Worm (Caenorhabditis elegans) whole organism, mixed stage, embryonic: Measurements from ENCODE around the gene Y75B12A.2.

Source experiments
- M03D4.4 ChIP-seq: sonication (generic microtip); optimal IDR thresholded peaks from 2 replicates; lab custom pipeline; 2017; ENCODE audit warnings: mild to moderate bottlenecking, missing genetic modification characterization, missing compliant biosample characterization
- bed-3 ChIP-seq: fragments of 200-800 bp; sonication (Bioruptor generic); optimal IDR thresholded peaks from 3 replicates; lab custom pipeline; 2018; ENCODE audit warnings: mild to moderate bottlenecking, missing genetic modification characterization, moderate library complexity, missing compliant biosample characterization
- ceh-39 ChIP-seq: fragments of 150-350 bp; optimal IDR thresholded peaks from 2 replicates; lab custom pipeline; 2014; ENCODE audit warnings: missing biosample characterization, missing genetic modification characterization
- ceh-43 ChIP-seq: fragments of 200-800 bp; sonication (Bioruptor generic); optimal IDR thresholded peaks from 2 replicates; lab custom pipeline; 2018; ENCODE audit warnings: mild to moderate bottlenecking, missing genetic modification characterization, moderate library complexity, missing compliant biosample characterization
- ces-1 ChIP-seq: fragments of 150-350 bp; optimal IDR thresholded peaks from 2 replicates; lab custom pipeline; 2014; ENCODE audit warnings: missing biosample characterization, missing genetic modification reagents, missing genetic modification characterization
- cnd-1 ChIP-seq: fragments of 200-800 bp; sonication (Bioruptor generic); optimal IDR thresholded peaks from 2 replicates; lab custom pipeline; 2018; ENCODE audit warnings: mild to moderate bottlenecking, missing genetic modification characterization, missing compliant biosample characterization
- drap-1 ChIP-seq: fragments of 200-800 bp; sonication (Bioruptor generic); optimal IDR thresholded peaks from 3 replicates; lab custom pipeline; 2018; ENCODE audit warnings: mild to moderate bottlenecking, missing genetic modification characterization, missing compliant biosample characterization
- elt-1 ChIP-seq: sonication (generic microtip); optimal IDR thresholded peaks from 2 replicates; lab custom pipeline; 2017; ENCODE audit warnings: missing genetic modification characterization, mild to moderate bottlenecking, missing compliant biosample characterization, antibody characterized with exemption, moderate library complexity, borderline replicate concordance; ENCODE audit not compliant: insufficient read depth
- elt-3 ChIP-seq: fragments of 150-350 bp; optimal IDR thresholded peaks from 2 replicates; lab custom pipeline; 2014; ENCODE audit warnings: missing biosample characterization, missing genetic modification characterization
- flh-1 ChIP-seq: fragments of 200-800 bp; sonication (Bioruptor generic); optimal IDR thresholded peaks from 2 replicates; lab custom pipeline; 2018; ENCODE audit warnings: mild to moderate bottlenecking, missing genetic modification characterization, moderate library complexity, missing compliant biosample characterization
- ham-2 ChIP-seq: fragments of 200-800 bp; sonication (Bioruptor generic); optimal IDR thresholded peaks from 2 replicates; lab custom pipeline; 2018; ENCODE audit warnings: mild to moderate bottlenecking, missing genetic modification characterization, missing compliant biosample characterization
- hlh-1 ChIP-seq: fragments of 150-350 bp; optimal IDR thresholded peaks from 2 replicates; lab custom pipeline; 2014; ENCODE audit warnings: missing biosample characterization, missing genetic modification reagents, missing genetic modification characterization
- lin-13 ChIP-seq: fragments of 150-350 bp; optimal IDR thresholded peaks from 2 replicates; lab custom pipeline; 2014; ENCODE audit warnings: missing biosample characterization, missing genetic modification characterization
- lin-32 ChIP-seq: fragments of 200-800 bp; sonication (Bioruptor generic); optimal IDR thresholded peaks from 2 replicates; lab custom pipeline; 2018; ENCODE audit warnings: mild to moderate bottlenecking, missing genetic modification characterization, missing compliant biosample characterization
- lsy-2 ChIP-seq: fragments of 150-350 bp; optimal IDR thresholded peaks from 2 replicates; lab custom pipeline; 2014; ENCODE audit warnings: missing biosample characterization, missing genetic modification characterization
- mab-5 ChIP-seq: fragments of 150-350 bp; optimal IDR thresholded peaks from 2 replicates; lab custom pipeline; 2014; ENCODE audit warnings: missing biosample characterization, missing genetic modification characterization
- mep-1 ChIP-seq: fragments of 150-350 bp; optimal IDR thresholded peaks from 2 replicates; lab custom pipeline; 2017; ENCODE audit warnings: missing biosample characterization, missing genetic modification reagents, missing genetic modification characterization, inconsistent platforms
- mls-2 ChIP-seq: sonication (generic microtip); optimal IDR thresholded peaks from 2 replicates; lab custom pipeline; 2016; ENCODE audit warnings: mild to moderate bottlenecking, missing genetic modification characterization, moderate library complexity, missing compliant biosample characterization
- nhr-2 ChIP-seq: fragments of 150-350 bp; optimal IDR thresholded peaks from 2 replicates; lab custom pipeline; 2014; ENCODE audit warnings: missing biosample characterization, missing genetic modification characterization
- nhr-237 ChIP-seq: fragments of 150-350 bp; optimal IDR thresholded peaks from 2 replicates; lab custom pipeline; 2014; ENCODE audit warnings: missing biosample characterization, missing genetic modification characterization
- nhr-28 ChIP-seq: fragments of 150-350 bp; optimal IDR thresholded peaks from 2 replicates; lab custom pipeline; 2014; ENCODE audit warnings: missing biosample characterization, missing genetic modification characterization
- nhr-76 ChIP-seq: sonication (generic microtip); optimal IDR thresholded peaks from 2 replicates; lab custom pipeline; 2017; ENCODE audit warnings: missing biosample characterization, missing genetic modification characterization
- pha-4 ChIP-seq: fragments of 150-350 bp; optimal IDR thresholded peaks from 2 replicates; lab custom pipeline; 2018; ENCODE audit warnings: missing biosample characterization, missing genetic modification reagents, missing genetic modification characterization
- sem-2 ChIP-seq: fragments of 200-800 bp; sonication (Bioruptor generic); optimal IDR thresholded peaks from 2 replicates; lab custom pipeline; 2018; ENCODE audit warnings: mild to moderate bottlenecking, missing genetic modification characterization, missing compliant biosample characterization
- snpc-4 ChIP-seq: fragments of 150-350 bp; optimal IDR thresholded peaks from 2 replicates; lab custom pipeline; 2014; ENCODE audit warnings: missing biosample characterization, missing genetic modification characterization
- sptf-1 ChIP-seq: sonication (generic microtip); optimal IDR thresholded peaks from 2 replicates; lab custom pipeline; 2017; ENCODE audit warnings: mild to moderate bottlenecking, missing genetic modification characterization, moderate library complexity, missing compliant biosample characterization
- tbx-8 ChIP-seq: fragments of 200-800 bp; sonication (Bioruptor generic); optimal IDR thresholded peaks from 2 replicates; lab custom pipeline; 2018; ENCODE audit warnings: mild to moderate bottlenecking, missing genetic modification characterization, moderate library complexity, missing compliant biosample characterization
- unc-120 ChIP-seq: sonication (generic microtip); optimal IDR thresholded peaks from 2 replicates; lab custom pipeline; 2017; ENCODE audit warnings: missing genetic modification characterization, missing compliant biosample characterization; ENCODE audit not compliant: poor library complexity, severe bottlenecking
- unc-39 ChIP-seq: fragments of 150-350 bp; optimal IDR thresholded peaks from 2 replicates; lab custom pipeline; 2014; ENCODE audit warnings: missing biosample characterization, missing genetic modification characterization
- unc-62 ChIP-seq: fragments of 150-350 bp; optimal IDR thresholded peaks from 2 replicates; lab custom pipeline; 2014; ENCODE audit warnings: missing biosample characterization, missing genetic modification reagents, missing genetic modification characterization
- ztf-11 ChIP-seq: fragments of 150-350 bp; optimal IDR thresholded peaks from 2 replicates; lab custom pipeline; 2014; ENCODE audit warnings: missing biosample characterization, missing genetic modification characterization

The Y75B12A.2 gene

ce11 chrV:15067165-15067564 is 42.2 kb upstream of the Y75B12A.2 start, which contains the start of gene C25D7.10:
Gene C25D7.10, plus strand, starts transcription at chrV:15067465.
- TF ChIP-seq M03D4.4 (no peak), nhr-76 (tag; lab: Kevin White, UChicago) (no peak), bed-3 (GFP tag; lab: Kevin White, UChicago) (no peak), ceh-39 (tag; lab: Kevin White, UChicago) (no peak), lin-32 (GFP tag; lab: Kevin White, UChicago) (no peak), nhr-2 (no peak), lin-13 (tag; lab: Kevin White, UChicago) (no peak), hlh-1 (tag; lab: Kevin White, UChicago) (no peak), flh-1 (GFP tag; lab: Kevin White, UChicago) (no peak), ceh-43 (GFP tag; lab: Kevin White, UChicago) (no peak), snpc-4 (tag; lab: Kevin White, UChicago) (no peak), tbx-8 (GFP tag; lab: Kevin White, UChicago) (no peak), ztf-11 (tag; lab: Kevin White, UChicago) (no peak), nhr-28 (tag; lab: Kevin White, UChicago) (no peak), nhr-237 (tag; lab: Kevin White, UChicago) (no peak), elt-1 (no peak), unc-39 (tag; lab: Kevin White, UChicago) (no peak), unc-62 (GFP tag; lab: Kevin White, UChicago) (no peak), pha-4 (tag; lab: Kevin White, UChicago) (no peak)
- TF ChIP-seq, all 35 proteins: peak for 0

ce11 chrV:15068378-15068777 is 41.0 kb upstream of the Y75B12A.2 start, which contains the start of gene dnj-3:
Gene dnj-3, plus strand, starts transcription at chrV:15068678.
- TF ChIP-seq mab-5 (tag; lab: Kevin White, UChicago) (no peak), unc-120 (tag; lab: Kevin White, UChicago) (no peak), sem-2 (GFP tag; lab: Kevin White, UChicago) (no peak), unc-62 (GFP tag; lab: Kevin White, UChicago) (no peak), tbx-8 (GFP tag; lab: Kevin White, UChicago) (no peak), elt-1 (no peak)

DNA sequence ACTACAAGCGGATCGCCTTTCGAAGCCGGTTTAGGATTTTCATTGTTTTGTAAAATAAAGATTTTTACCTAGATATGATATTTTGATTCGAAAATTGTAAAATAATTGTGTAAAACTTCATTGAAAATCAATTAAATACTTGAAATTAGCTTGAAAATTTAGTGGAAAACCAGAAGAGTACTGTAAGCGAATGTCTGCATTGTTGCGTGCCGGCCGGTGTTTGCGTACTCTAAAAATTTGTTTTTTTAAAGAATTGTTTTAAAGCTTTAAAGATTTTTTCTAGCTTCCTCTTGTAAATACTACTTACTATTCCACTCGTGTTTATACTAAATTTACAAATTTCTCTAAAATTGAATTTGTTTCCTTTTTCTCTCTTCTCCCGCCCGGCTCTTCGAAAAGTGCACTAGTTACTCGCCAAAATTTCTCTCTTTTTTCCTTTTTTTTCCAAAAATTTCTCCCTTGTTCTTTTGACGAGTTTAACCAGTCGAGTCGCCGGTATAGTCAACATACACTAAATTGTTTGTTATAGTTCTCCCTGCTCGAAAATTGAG is 39.9 kb upstream of the Y75B12A.2 start:
- TF ChIP-seq lin-13 (tag; lab: Kevin White, UChicago) (no peak), sem-2 (GFP tag; lab: Kevin White, UChicago) (no peak), mab-5 (tag; lab: Kevin White, UChicago) (no peak), lsy-2 (tag; lab: Kevin White, UChicago) (peak; percentile 82), ces-1 (GFP tag; lab: Kevin White, UChicago) (peak; percentile 87)

DNA sequence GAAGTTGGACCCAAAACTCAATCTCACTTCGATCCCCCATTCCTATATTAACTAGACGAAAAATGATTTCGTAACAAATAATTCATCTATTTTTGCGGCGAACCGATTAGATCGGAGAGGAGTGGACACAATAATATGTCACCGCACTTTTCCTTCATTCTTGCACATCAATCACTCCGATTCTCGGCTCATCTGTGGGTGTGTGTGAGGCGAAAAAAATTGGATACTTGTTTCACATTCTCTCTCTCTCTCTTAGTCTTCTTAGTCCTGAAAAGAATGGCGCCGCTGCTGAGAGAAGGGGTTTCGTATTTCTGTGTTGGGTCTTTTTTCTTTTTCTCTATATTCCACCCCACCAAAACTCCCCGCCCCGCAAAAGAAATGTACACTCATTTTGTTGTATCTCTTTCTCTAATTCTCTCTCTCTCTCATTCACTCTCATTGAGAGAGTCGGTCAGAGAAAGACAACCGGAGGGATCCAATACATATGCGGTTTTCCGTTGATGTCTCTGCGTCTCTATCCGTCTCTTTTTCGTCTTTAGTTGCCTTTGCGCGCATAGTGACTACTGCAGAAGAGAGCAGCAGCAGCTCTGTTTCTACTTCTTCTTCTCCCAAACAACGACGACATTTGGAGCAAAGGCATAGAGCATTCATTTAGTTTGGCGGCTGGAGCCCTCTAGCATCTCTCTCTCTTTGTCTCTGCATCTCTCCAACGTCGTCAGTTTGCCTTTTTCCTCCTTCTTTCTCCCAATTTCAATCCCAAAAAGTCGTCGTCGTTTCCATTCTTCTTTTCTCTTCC is 38.1 kb upstream of the Y75B12A.2 start, which contains the start of gene unc-76:
Gene unc-76 (plus strand): TSS at position 746 of the 796 bp plus-strand sequence.
- peak; percentile 79 for TF ChIP-seq pha-4 (tag; lab: Kevin White, UChicago)
- TF ChIP-seq drap-1 (GFP tag; lab: Kevin White, UChicago), result peak; percentile 80
- no peak for TF ChIP-seq unc-39 (tag; lab: Kevin White, UChicago)
- peak; percentile 91 for TF ChIP-seq ces-1 (GFP tag; lab: Kevin White, UChicago)
- peak; percentile 62 for TF ChIP-seq hlh-1 (tag; lab: Kevin White, UChicago)
- TF ChIP-seq mab-5 (tag; lab: Kevin White, UChicago), result no peak
- no peak for TF ChIP-seq ham-2 (GFP tag; lab: Kevin White, UChicago)
- TF ChIP-seq elt-3 (tag; lab: Kevin White, UChicago), result no peak
- TF ChIP-seq ceh-39 (tag; lab: Kevin White, UChicago), result peak; percentile 65
- peak; percentile 35 for TF ChIP-seq sptf-1 (tag; lab: Kevin White, UChicago)
- TF ChIP-seq nhr-76 (tag; lab: Kevin White, UChicago), result no peak
- peak; percentile 52 for TF ChIP-seq lsy-2 (tag; lab: Kevin White, UChicago)
- TF ChIP-seq mep-1 (tag; lab: Kevin White, UChicago), result peak; percentile 44
- TF ChIP-seq snpc-4 (tag; lab: Kevin White, UChicago), result no peak
- TF ChIP-seq nhr-237 (tag; lab: Kevin White, UChicago), result peak; percentile 60
- TF ChIP-seq lin-32 (GFP tag; lab: Kevin White, UChicago), result no peak
- peak; percentile 94 for TF ChIP-seq unc-62 (GFP tag; lab: Kevin White, UChicago)
- no peak for TF ChIP-seq flh-1 (GFP tag; lab: Kevin White, UChicago)
- peak; percentile 39 for TF ChIP-seq nhr-2
- peak; percentile 26 for TF ChIP-seq cnd-1 (tag; lab: Kevin White, UChicago)
- peak; percentile 99 for TF ChIP-seq unc-120 (tag; lab: Kevin White, UChicago)
- peak; percentile 57 for TF ChIP-seq mls-2
